Worm (Caenorhabditis elegans): Measurements from ENCODE around the gene dpf-7.

- TF ChIP-seq unc-62 (GFP tag; optimal IDR thresholded peaks at IDR 0.05) (no peak), nhr-28 (tag; optimal IDR thresholded peaks at IDR 0.05) (no peak), lin-13 (tag; optimal IDR thresholded peaks at IDR 0.05) (no peak), ceh-83 (GFP tag; optimal IDR thresholded peaks at IDR 0.05) (no peak), bed-3 (GFP tag; optimal IDR thresholded peaks at IDR 0.05) (no peak), sem-2 (GFP tag; optimal IDR thresholded peaks at IDR 0.05) (no peak)
Observed at ce11 chrIV:4764422-4764821, 38.0 kb downstream of the dpf-7 start, which contains the start of gene npp-26.
